Worm (Caenorhabditis elegans) whole organism, midembryonic: Measurements from ENCODE around the gene glt-6.

Experiments
- T22C8.4 ChIP-seq: fragments of 200-800 bp; sonication (Bioruptor generic); IDR thresholded peaks from 2 replicates; pipeline ENCODE4 v1.3.6; 2022; ENCODE audit warnings: missing genetic modification characterization, missing compliant biosample characterization
- flt-1 ChIP-seq: fragments of 200-800 bp; sonication (Bioruptor generic); IDR thresholded peaks from 2 replicates; pipeline ENCODE4 v1.3.6; 2022; ENCODE audit warnings: missing genetic modification characterization, missing compliant biosample characterization
- klf-2 ChIP-seq: fragments of 200-800 bp; sonication (Bioruptor generic); conservative IDR thresholded peaks from 2 replicates; pipeline ENCODE4 v1.3.6; 2022; ENCODE audit warnings: missing genetic modification reagents, missing genetic modification characterization, missing compliant biosample characterization
- ref-1 ChIP-seq: fragments of 200-800 bp; sonication (Bioruptor generic); conservative IDR thresholded peaks from 2 replicates; pipeline ENCODE4 v1.3.6; 2022; ENCODE audit warnings: missing genetic modification reagents, missing genetic modification characterization, missing compliant biosample characterization
- tab-1 ChIP-seq: fragments of 200-800 bp; sonication (Bioruptor generic); IDR thresholded peaks from 2 replicates; pipeline ENCODE4 v1.3.6; 2022; ENCODE audit warnings: missing genetic modification characterization, missing compliant biosample characterization
- ztf-23 ChIP-seq: fragments of 200-800 bp; sonication (Bioruptor generic); IDR thresholded peaks from 2 replicates; pipeline ENCODE4 v1.3.6; 2022; ENCODE audit warnings: missing genetic modification reagents, missing genetic modification characterization, missing compliant biosample characterization
- ztf-29 ChIP-seq: fragments of 200-800 bp; sonication (Bioruptor generic); IDR thresholded peaks from 2 replicates; pipeline ENCODE4 v1.3.6; 2022; ENCODE audit warnings: missing genetic modification reagents, missing genetic modification characterization, missing compliant biosample characterization

DNA sequence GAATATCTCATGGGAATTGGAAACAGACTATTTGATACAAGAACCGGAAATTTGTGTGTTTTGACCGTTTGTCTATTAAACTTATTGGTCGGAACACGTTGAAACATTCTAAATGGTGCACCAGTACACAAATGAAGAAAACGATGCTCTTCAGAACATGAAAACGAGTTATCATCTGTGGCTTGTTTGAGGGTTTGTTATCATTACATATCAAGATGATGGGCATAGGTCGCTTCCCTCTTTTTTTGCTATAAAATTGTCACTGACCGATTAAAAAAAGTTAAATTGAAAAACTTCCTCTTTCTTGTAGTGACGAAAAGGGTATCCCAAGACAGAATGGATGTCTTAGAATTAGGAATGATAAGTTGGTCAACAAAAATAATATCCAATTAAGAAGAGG lies 34.8 kb upstream of the glt-6 start:
- TF ChIP-seq tab-1 (GFP tag; lab: Robert Waterston, UW) (no peak), flt-1 (GFP tag; lab: Robert Waterston, UW) (no peak), ref-1 (GFP tag; lab: Robert Waterston, UW) (no peak), T22C8.4 (GFP tag; lab: Robert Waterston, UW) (no peak), klf-2 (GFP tag; lab: Robert Waterston, UW) (no peak), ztf-29 (GFP tag; lab: Robert Waterston, UW) (no peak), ztf-23 (no peak)
